Worm (Caenorhabditis elegans): Measurements from ENCODE around the gene K08F9.1.
"Not testable (repeated sequence)": the region's sequence is repeated elsewhere in the genome, so short reads cannot be mapped to it uniquely, and the experiment has no call there.

DNA sequence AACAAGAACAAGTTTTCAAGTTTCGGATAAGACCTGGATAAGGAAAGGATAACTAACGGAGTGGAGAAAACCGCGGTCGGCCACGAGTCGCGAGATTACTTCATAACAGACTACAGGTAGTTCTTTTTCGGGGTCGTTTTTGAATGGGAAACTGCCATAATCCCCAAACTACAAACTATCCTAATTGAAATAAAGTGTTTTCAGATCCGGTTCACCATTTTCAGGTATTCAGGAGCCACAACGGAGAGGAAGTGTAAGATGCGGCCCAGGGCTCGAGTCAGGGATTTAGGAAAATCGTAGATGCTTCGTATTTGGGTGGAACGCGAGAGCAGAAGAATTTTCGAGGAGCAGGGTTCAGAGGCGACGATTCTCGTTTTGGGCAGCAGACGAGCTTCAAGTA, 27.2 kb downstream of the K08F9.1 start, which contains the start of gene T01G5.8:
- not testable (repeated sequence) for TF ChIP-seq ama-1 (optimal IDR thresholded peaks at IDR 0.05); snpc-4 (tag; optimal IDR thresholded peaks at IDR 0.05)

Measured in whole organism, L2 larva.